Fruit fly (Drosophila melanogaster): ENCODE data around the gene CG1275.

DNA sequence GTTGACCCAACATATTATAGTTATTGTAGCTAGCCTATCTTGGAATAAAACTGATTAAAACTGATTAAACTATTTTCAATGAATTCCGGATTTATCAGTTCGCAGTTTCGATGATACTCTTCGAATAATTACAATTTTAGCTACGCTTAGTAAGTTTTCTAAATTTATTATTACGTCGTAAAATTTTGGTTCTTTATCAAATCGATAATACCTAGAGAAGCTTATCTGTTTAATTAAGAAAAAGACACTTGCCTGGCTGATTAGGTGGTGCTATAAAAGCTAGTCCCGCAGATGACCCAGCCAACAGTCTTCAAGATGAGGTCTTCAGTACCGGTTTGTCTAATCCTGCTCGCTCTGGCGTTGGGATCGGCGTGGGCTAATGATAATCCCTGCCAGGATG lies 11.3 kb upstream of the CG1275 start, which contains the start of gene CG32302:
- TF ChIP-seq Hr39 (GFP tag; optimal IDR thresholded peaks at IDR 0.05) (no peak), net (GFP tag; optimal IDR thresholded peaks at IDR 0.05) (no peak), fd59A (GFP tag; optimal IDR thresholded peaks at IDR 0.05) (no peak), Smox (GFP tag; optimal IDR thresholded peaks at IDR 0.05) (no peak), OdsH (GFP tag; optimal IDR thresholded peaks at IDR 0.05) (no peak), CG34406 (GFP tag; optimal IDR thresholded peaks at IDR 0.05) (no peak), Ets21C (GFP tag; optimal IDR thresholded peaks at IDR 0.05) (no peak), Eip93F (GFP tag; optimal IDR thresholded peaks at IDR 0.05) (no peak), lz (GFP tag; optimal IDR thresholded peaks at IDR 0.05) (no peak), CG6808 (GFP tag; optimal IDR thresholded peaks at IDR 0.05) (no peak), CG6854 (GFP tag; optimal IDR thresholded peaks at IDR 0.05) (no peak)
